Worm (Caenorhabditis elegans): ENCODE data around the gene plx-1.

DNA sequence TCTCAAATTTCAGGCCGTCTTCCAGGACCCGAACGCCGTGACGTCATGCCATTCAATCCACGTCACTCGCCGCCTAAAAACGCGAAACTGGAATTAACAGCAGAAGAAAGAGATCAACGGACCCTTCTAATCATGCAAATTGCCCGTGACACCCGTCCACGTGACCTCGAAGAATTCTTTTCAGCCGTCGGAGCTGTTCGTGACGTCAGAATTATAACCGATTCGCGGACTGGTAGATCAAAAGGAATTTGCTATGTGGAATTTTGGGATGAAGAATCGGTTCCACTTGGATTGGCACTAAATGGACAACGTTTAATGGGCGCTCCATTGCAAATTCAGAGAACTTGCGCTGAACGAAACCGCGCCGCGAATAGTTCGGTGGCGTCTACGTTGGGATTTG lies 56.1 kb downstream of the plx-1 start:
- TF ChIP-seq lin-39 (tag; optimal IDR thresholded peaks at IDR 0.05) (no peak), zag-1 (tag; optimal IDR thresholded peaks at IDR 0.05) (no peak), R02D3.7 (tag; optimal IDR thresholded peaks at IDR 0.05) (no peak), skn-1 (tag; optimal IDR thresholded peaks at IDR 0.05) (no peak), ztf-4 (tag; optimal IDR thresholded peaks at IDR 0.05) (no peak), ztf-11 (tag; optimal IDR thresholded peaks at IDR 0.05) (no peak), ama-1 (optimal IDR thresholded peaks at IDR 0.05) (no peak), unc-62 (GFP tag; optimal IDR thresholded peaks at IDR 0.05) (no peak), elt-2 (tag; optimal IDR thresholded peaks at IDR 0.05) (no peak)

All from whole organism, L3 larva.